Fruit fly (Drosophila melanogaster): ENCODE data around the gene CG17249.

The CG17249 gene

DNA sequence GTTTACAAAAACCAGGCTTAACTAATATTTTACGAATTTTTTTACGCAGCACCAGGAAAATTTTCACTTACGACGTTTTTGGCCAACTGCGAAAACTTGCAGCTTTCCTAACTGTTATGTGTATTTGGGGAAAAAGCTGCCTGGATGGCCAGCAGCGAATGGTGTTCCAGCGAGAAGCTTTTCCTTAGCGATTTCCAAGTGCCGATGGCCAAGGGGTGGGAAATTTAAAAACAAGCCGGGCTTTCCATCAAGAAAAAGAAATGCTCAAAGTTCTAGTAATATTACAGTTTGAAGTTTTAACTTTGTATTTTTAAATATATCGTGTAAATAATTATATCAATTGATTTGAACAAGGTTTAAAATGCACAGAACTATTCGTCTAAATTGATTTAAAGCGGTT is 9.6 kb downstream of the CG17249 start, which contains the start of gene nSyb:
nSyb (minus strand) TSS at position 101 of the 400 bp plus-strand sequence.
- TF ChIP-seq CG13204 (GFP tag; optimal IDR thresholded peaks at IDR 0.05) (no peak), Ets98B (GFP tag; IDR thresholded peaks at IDR 0.05) (no peak), Pif1B (GFP tag; optimal IDR thresholded peaks at IDR 0.05) (no peak), D1 (tag; optimal IDR thresholded peaks at IDR 0.05) (no peak), CG12605 (GFP tag; IDR thresholded peaks at IDR 0.05) (no peak), CG9948 (tag; optimal IDR thresholded peaks at IDR 0.05) (no peak), CG15710 (tag; optimal IDR thresholded peaks at IDR 0.05) (no peak), CG14655 (GFP tag; optimal IDR thresholded peaks at IDR 0.05) (no peak), CG8159 (tag; optimal IDR thresholded peaks at IDR 0.05) (no peak), gl (tag; optimal IDR thresholded peaks at IDR 0.05) (no peak), CG8301 (tag; optimal IDR thresholded peaks at IDR 0.05) (no peak), Snoo (tag; optimal IDR thresholded peaks at IDR 0.05) (no peak), CG4496 (GFP tag; IDR thresholded peaks at IDR 0.05) (no peak), rn (GFP tag; IDR thresholded peaks at IDR 0.05) (no peak), CG34367 (tag; optimal IDR thresholded peaks at IDR 0.05) (no peak), CG32121 (GFP tag; IDR thresholded peaks at IDR 0.05) (no peak), fd96Ca (GFP tag; IDR thresholded peaks at IDR 0.05) (no peak), CG17806 (tag; optimal IDR thresholded peaks at IDR 0.05) (no peak), EcR (GFP tag; optimal IDR thresholded peaks at IDR 0.05) (no peak), CG10348 (GFP tag; IDR thresholded peaks at IDR 0.05) (no peak)

DNA sequence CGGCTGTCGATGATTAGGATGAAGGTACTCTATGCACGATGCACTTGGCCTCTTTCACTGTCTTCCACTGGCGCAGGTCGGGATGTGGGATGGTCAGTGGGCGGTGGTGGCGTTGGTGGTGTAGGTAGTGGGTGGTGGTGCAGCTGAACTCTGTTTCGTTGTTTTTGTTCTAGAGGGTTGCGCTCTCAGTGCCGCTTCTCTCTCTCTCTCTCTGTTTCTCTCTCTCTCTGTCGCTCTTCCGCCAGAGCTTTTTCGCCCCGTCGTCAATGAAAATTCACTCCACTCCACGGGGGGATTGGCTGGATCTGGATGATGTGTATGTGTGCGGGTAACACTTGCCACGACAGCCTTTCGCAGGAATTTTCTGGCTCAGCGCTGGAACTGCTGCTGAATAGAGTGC is 10.4 kb downstream of the CG17249 start:
- no peak for TF ChIP-seq CG8159 (tag; optimal IDR thresholded peaks at IDR 0.05)
- TF ChIP-seq CG32121 (GFP tag; IDR thresholded peaks at IDR 0.05) = no peak
- no peak for TF ChIP-seq CG14655 (GFP tag; optimal IDR thresholded peaks at IDR 0.05)
- no peak for TF ChIP-seq CG10348 (GFP tag; IDR thresholded peaks at IDR 0.05)
- no peak for TF ChIP-seq gl (tag; optimal IDR thresholded peaks at IDR 0.05)
- TF ChIP-seq CG13204 (GFP tag; optimal IDR thresholded peaks at IDR 0.05) = no peak
- TF ChIP-seq fd96Ca (GFP tag; IDR thresholded peaks at IDR 0.05) = no peak
- TF ChIP-seq Snoo (tag; optimal IDR thresholded peaks at IDR 0.05) = no peak

- TF ChIP-seq Ets98B (GFP tag; IDR thresholded peaks at IDR 0.05) = 0 out of 2 replicates have a peak, but pooled peaks have one; percentile 10
- peak; percentile 39; the same call in 1 of the 2 replicates for TF ChIP-seq CG12605 (GFP tag; IDR thresholded peaks at IDR 0.05)
- TF ChIP-seq CG15710 (tag; optimal IDR thresholded peaks at IDR 0.05) = peak; percentile 6
- TF ChIP-seq gl (tag; optimal IDR thresholded peaks at IDR 0.05) = no peak
- peak; percentile 13 for TF ChIP-seq CG34367 (tag; optimal IDR thresholded peaks at IDR 0.05)
Observed at dm6 chr3L:1629064-1629777, 18.0 kb downstream of the CG17249 start, which contains the start of gene GC. TSS of gene GC (minus strand) at chr3L:1629301.

DNA sequence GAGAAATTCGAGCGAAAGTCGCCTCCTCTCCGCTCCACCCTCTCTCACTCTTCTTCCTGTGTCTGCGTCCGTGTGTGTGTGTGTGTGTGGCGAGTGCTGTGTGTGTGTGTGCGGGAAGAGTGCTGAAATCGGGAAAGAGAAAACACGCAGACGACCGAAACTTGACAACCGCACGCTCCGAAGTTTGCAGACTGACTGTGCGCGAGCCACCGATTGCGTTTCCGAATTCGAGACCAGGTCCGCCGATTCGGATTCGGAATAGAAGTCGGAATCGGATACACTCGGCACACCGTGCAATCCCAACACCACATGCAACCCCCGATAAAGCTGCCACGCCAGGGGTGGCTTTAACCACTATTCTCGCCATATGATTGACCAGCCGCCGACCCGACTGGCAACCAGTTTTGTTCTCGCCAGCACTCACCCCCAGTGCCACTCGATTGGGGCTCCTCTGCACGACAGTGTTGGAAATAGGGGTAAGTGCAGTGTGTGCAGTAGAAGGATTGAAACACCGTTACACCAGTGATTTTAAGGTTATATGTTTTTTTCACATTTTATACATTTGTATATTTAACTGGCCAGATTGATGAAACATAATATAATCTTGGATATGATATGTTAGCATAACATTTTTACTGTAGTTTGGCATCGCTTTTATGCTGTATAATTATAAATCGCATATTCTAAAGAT is 18.9 kb downstream of the CG17249 start, which contains the start of gene CG13928:
CG13928 (minus strand) TSS at position 202 of the 691 bp plus-strand sequence.
- TF ChIP-seq CG8159 (tag; optimal IDR thresholded peaks at IDR 0.05) = no peak
- TF ChIP-seq CG12605 (GFP tag; IDR thresholded peaks at IDR 0.05) = no peak
- no peak for TF ChIP-seq CG4496 (GFP tag; IDR thresholded peaks at IDR 0.05)
- peak; percentile 25 for TF ChIP-seq CG13204 (GFP tag; optimal IDR thresholded peaks at IDR 0.05)

dm6 chr3L:1626924-1627323 is 20.3 kb downstream of the CG17249 start:
- TF ChIP-seq CG32121 (GFP tag; IDR thresholded peaks at IDR 0.05) = no peak
- peak; percentile 12 for TF ChIP-seq CG13204 (GFP tag; optimal IDR thresholded peaks at IDR 0.05)

dm6 chr3L:1618116-1618727 is 29.0 kb downstream of the CG17249 start, which contains the start of the genes CG13926, ABCB7 and CG33230:
TSS of gene CG13926 (minus strand) at chr3L:1618158.
TSS of gene ABCB7 (plus strand) at chr3L:1618414.
TSS of gene CG33230 (plus strand) at chr3L:1618414.
- TF ChIP-seq CG14655 (GFP tag; optimal IDR thresholded peaks at IDR 0.05) = no peak
- TF ChIP-seq CG32121 (GFP tag; IDR thresholded peaks at IDR 0.05) = no peak
- no peak for TF ChIP-seq fd96Ca (GFP tag; IDR thresholded peaks at IDR 0.05)
- TF ChIP-seq CG8159 (tag; optimal IDR thresholded peaks at IDR 0.05) = peak; percentile 23
- peak; percentile 6 for TF ChIP-seq CG15710 (tag; optimal IDR thresholded peaks at IDR 0.05)
- TF ChIP-seq CG34367 (tag; optimal IDR thresholded peaks at IDR 0.05) = no peak
- no peak for TF ChIP-seq EcR (GFP tag; optimal IDR thresholded peaks at IDR 0.05)
- TF ChIP-seq CG17806 (tag; optimal IDR thresholded peaks at IDR 0.05) = no peak
- TF ChIP-seq Pif1A (GFP tag; optimal IDR thresholded peaks at IDR 0.05) = no peak
- no peak for TF ChIP-seq CG4496 (GFP tag; IDR thresholded peaks at IDR 0.05)
- no peak for TF ChIP-seq CG9948 (tag; optimal IDR thresholded peaks at IDR 0.05)
- no peak for TF ChIP-seq CG13204 (GFP tag; optimal IDR thresholded peaks at IDR 0.05)
- no peak for TF ChIP-seq gl (tag; optimal IDR thresholded peaks at IDR 0.05)
- no peak for TF ChIP-seq CG10348 (GFP tag; IDR thresholded peaks at IDR 0.05)
- TF ChIP-seq Ets98B (GFP tag; IDR thresholded peaks at IDR 0.05) = 0 out of 2 replicates have a peak, but pooled peaks have one; percentile 17
- no peak for TF ChIP-seq rn (GFP tag; IDR thresholded peaks at IDR 0.05)
- TF ChIP-seq Pif1B (GFP tag; optimal IDR thresholded peaks at IDR 0.05) = no peak
- no peak for TF ChIP-seq D1 (tag; optimal IDR thresholded peaks at IDR 0.05)
- TF ChIP-seq Snoo (tag; optimal IDR thresholded peaks at IDR 0.05) = no peak
